Worm (Caenorhabditis elegans) whole organism, mixed stage, embryonic: ENCODE data around the gene suox-1.

Source experiments
- lin-13 ChIP-seq: fragments of 150-350 bp; optimal IDR thresholded peaks from 2 replicates; lab custom pipeline; 2014; ENCODE audit warnings: missing biosample characterization, missing genetic modification characterization
- mep-1 ChIP-seq: fragments of 150-350 bp; optimal IDR thresholded peaks from 2 replicates; lab custom pipeline; 2017; ENCODE audit warnings: missing biosample characterization, missing genetic modification reagents, missing genetic modification characterization, inconsistent platforms
- nhr-28 ChIP-seq: fragments of 150-350 bp; optimal IDR thresholded peaks from 2 replicates; lab custom pipeline; 2014; ENCODE audit warnings: missing biosample characterization, missing genetic modification characterization
- unc-39 ChIP-seq: fragments of 150-350 bp; optimal IDR thresholded peaks from 2 replicates; lab custom pipeline; 2014; ENCODE audit warnings: missing biosample characterization, missing genetic modification characterization

DNA sequence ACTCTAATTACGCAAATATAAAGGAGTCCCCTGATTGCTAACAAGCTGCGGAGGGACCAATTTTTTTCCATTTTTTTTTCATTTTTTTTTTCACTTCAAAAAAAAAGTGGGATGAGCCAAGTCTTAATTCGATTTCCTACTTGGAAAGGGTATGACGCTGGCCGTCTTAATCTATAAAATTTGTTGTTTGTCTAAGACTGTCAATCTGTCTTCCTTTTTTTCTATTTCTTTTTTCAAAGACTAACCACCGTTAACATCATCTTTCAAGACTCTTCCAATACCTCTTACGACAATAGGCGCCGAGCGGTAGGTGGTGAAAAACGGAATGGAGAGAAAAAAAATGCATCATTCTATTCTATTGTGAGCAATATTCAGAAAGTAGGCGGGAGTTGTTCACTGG is 32.3 kb upstream of the suox-1 start:
- no peak for TF ChIP-seq mep-1 (tag; lab: Kevin White, UChicago)
- TF ChIP-seq unc-39 (tag; lab: Kevin White, UChicago), result no peak
- TF ChIP-seq lin-13 (tag; lab: Kevin White, UChicago), result no peak
- no peak for TF ChIP-seq nhr-28 (tag; lab: Kevin White, UChicago)
